Worm (Caenorhabditis elegans) whole organism, L2 larva: ENCODE data around the gene F32D8.3.

Experiments
- egl-27 ChIP-seq: sonication (generic microtip); optimal IDR thresholded peaks from 3 replicates; lab custom pipeline; 2017; ENCODE audit warnings: missing biosample characterization, missing genetic modification reagents, missing genetic modification characterization
- nhr-23 ChIP-seq: fragments of 150-350 bp; optimal IDR thresholded peaks from 2 replicates; lab custom pipeline; 2014; ENCODE audit warnings: missing biosample characterization, missing genetic modification reagents, missing genetic modification characterization
- unc-62 ChIP-seq: fragments of 150-350 bp; optimal IDR thresholded peaks from 2 replicates; lab custom pipeline; 2014; ENCODE audit warnings: missing biosample characterization, missing genetic modification reagents, missing genetic modification characterization

- no peak for TF ChIP-seq egl-27
- TF ChIP-seq unc-62 (GFP tag; lab: Kevin White, UChicago): no peak
- no peak for TF ChIP-seq nhr-23 (tag; lab: Kevin White, UChicago)
Measured at ce11 chrV:10896295-10896694, 9.7 kb downstream of the F32D8.3 start, which contains the start of gene F32D8.13.
